Worm (Caenorhabditis elegans) whole organism, midembryonic: ENCODE results near the gene srg-60.

ENCODE experiments used
- T22C8.4 ChIP-seq: fragments of 200-800 bp; sonication (Bioruptor generic); IDR thresholded peaks from 2 replicates; pipeline ENCODE4 v1.3.6; 2022; ENCODE audit warnings: missing genetic modification characterization, missing compliant biosample characterization
- cog-1 ChIP-seq: sonication (generic microtip); optimal IDR thresholded peaks from 2 replicates; lab custom pipeline; 2016; ENCODE audit warnings: missing genetic modification characterization, missing compliant biosample characterization
- flt-1 ChIP-seq: fragments of 200-800 bp; sonication (Bioruptor generic); IDR thresholded peaks from 2 replicates; pipeline ENCODE4 v1.3.6; 2022; ENCODE audit warnings: missing genetic modification characterization, missing compliant biosample characterization
- klf-2 ChIP-seq: fragments of 200-800 bp; sonication (Bioruptor generic); conservative IDR thresholded peaks from 2 replicates; pipeline ENCODE4 v1.3.6; 2022; ENCODE audit warnings: missing genetic modification reagents, missing genetic modification characterization, missing compliant biosample characterization
- med-1 ChIP-seq: sonication (generic microtip); optimal IDR thresholded peaks from 2 replicates; lab custom pipeline; 2017; ENCODE audit warnings: missing genetic modification characterization, mild to moderate bottlenecking, missing compliant biosample characterization, antibody characterized with exemption, missing genetic modification reagents; ENCODE audit not compliant: insufficient read depth
- ref-1 ChIP-seq: fragments of 200-800 bp; sonication (Bioruptor generic); conservative IDR thresholded peaks from 2 replicates; pipeline ENCODE4 v1.3.6; 2022; ENCODE audit warnings: missing genetic modification reagents, missing genetic modification characterization, missing compliant biosample characterization
- tab-1 ChIP-seq: fragments of 200-800 bp; sonication (Bioruptor generic); IDR thresholded peaks from 2 replicates; pipeline ENCODE4 v1.3.6; 2022; ENCODE audit warnings: missing genetic modification characterization, missing compliant biosample characterization
- ztf-23 ChIP-seq: fragments of 200-800 bp; sonication (Bioruptor generic); IDR thresholded peaks from 2 replicates; pipeline ENCODE4 v1.3.6; 2022; ENCODE audit warnings: missing genetic modification reagents, missing genetic modification characterization, missing compliant biosample characterization
- ztf-29 ChIP-seq: fragments of 200-800 bp; sonication (Bioruptor generic); IDR thresholded peaks from 2 replicates; pipeline ENCODE4 v1.3.6; 2022; ENCODE audit warnings: missing genetic modification reagents, missing genetic modification characterization, missing compliant biosample characterization

The srg-60 gene

ce11 chrV:2757226-2757893 lies 34.9 kb upstream of the srg-60 start, which contains the start of gene srx-28:
TSS of gene srx-28 (minus strand) at chrV:2757276.
- no peak for TF ChIP-seq flt-1 (GFP tag; lab: Robert Waterston, UW)
- no peak for TF ChIP-seq ztf-23
- TF ChIP-seq ref-1 (GFP tag; lab: Robert Waterston, UW), result no peak
- TF ChIP-seq tab-1 (GFP tag; lab: Robert Waterston, UW), result no peak
- no peak for TF ChIP-seq ztf-29 (GFP tag; lab: Robert Waterston, UW)
- TF ChIP-seq T22C8.4 (GFP tag; lab: Robert Waterston, UW), result no peak
- TF ChIP-seq med-1 (GFP tag; lab: Kevin White, UChicago), result no peak
- no peak for TF ChIP-seq cog-1 (tag; lab: Kevin White, UChicago)
- no peak for TF ChIP-seq klf-2 (GFP tag; lab: Robert Waterston, UW)

- TF ChIP-seq flt-1 (GFP tag; lab: Robert Waterston, UW) (no peak), tab-1 (GFP tag; lab: Robert Waterston, UW) (no peak), ztf-29 (GFP tag; lab: Robert Waterston, UW) (no peak), ref-1 (GFP tag; lab: Robert Waterston, UW) (no peak), ztf-23 (no peak), cog-1 (tag; lab: Kevin White, UChicago) (no peak), med-1 (GFP tag; lab: Kevin White, UChicago) (no peak), klf-2 (GFP tag; lab: Robert Waterston, UW) (no peak), T22C8.4 (GFP tag; lab: Robert Waterston, UW) (no peak)
Measured at ce11 chrV:2753007-2753406, 30.6 kb upstream of the srg-60 start, which contains the start of gene srx-26. TSS of gene srx-26 (minus strand) at chrV:2753107.

- TF ChIP-seq med-1 (GFP tag; lab: Kevin White, UChicago) (no peak), klf-2 (GFP tag; lab: Robert Waterston, UW) (no peak), ztf-23 (no peak), flt-1 (GFP tag; lab: Robert Waterston, UW) (no peak)
Measured at ce11 chrV:2750006-2750405, 27.6 kb upstream of the srg-60 start, which contains the start of gene srx-24. TSS of gene srx-24 (minus strand) at chrV:2750106.

ce11 chrV:2746404-2746803 lies 23.9 kb upstream of the srg-60 start:
- TF ChIP-seq klf-2 (GFP tag; lab: Robert Waterston, UW) (no peak), ref-1 (GFP tag; lab: Robert Waterston, UW) (no peak), cog-1 (tag; lab: Kevin White, UChicago) (no peak), tab-1 (GFP tag; lab: Robert Waterston, UW) (no peak), flt-1 (GFP tag; lab: Robert Waterston, UW) (no peak), med-1 (GFP tag; lab: Kevin White, UChicago) (no peak), ztf-29 (GFP tag; lab: Robert Waterston, UW) (no peak), T22C8.4 (GFP tag; lab: Robert Waterston, UW) (no peak), ztf-23 (no peak)

- TF ChIP-seq ref-1 (GFP tag; lab: Robert Waterston, UW), result no peak
- no peak for TF ChIP-seq ztf-23
- TF ChIP-seq ztf-29 (GFP tag; lab: Robert Waterston, UW), result no peak
- TF ChIP-seq flt-1 (GFP tag; lab: Robert Waterston, UW), result no peak
- TF ChIP-seq tab-1 (GFP tag; lab: Robert Waterston, UW), result no peak
Measured at ce11 chrV:2742298-2742697, 19.8 kb upstream of the srg-60 start, which contains the start of gene srg-62. TSS of gene srg-62 (minus strand) at chrV:2742398.

- TF ChIP-seq klf-2 (GFP tag; lab: Robert Waterston, UW) (no peak), med-1 (GFP tag; lab: Kevin White, UChicago) (no peak), tab-1 (GFP tag; lab: Robert Waterston, UW) (no peak), ref-1 (GFP tag; lab: Robert Waterston, UW) (no peak), ztf-23 (no peak), T22C8.4 (GFP tag; lab: Robert Waterston, UW) (no peak), flt-1 (GFP tag; lab: Robert Waterston, UW) (no peak), cog-1 (tag; lab: Kevin White, UChicago) (no peak), ztf-29 (GFP tag; lab: Robert Waterston, UW) (no peak)
Measured at ce11 chrV:2740228-2740627, 17.8 kb upstream of the srg-60 start, which contains the start of gene srg-61. TSS of gene srg-61 (minus strand) at chrV:2740328.

ce11 chrV:2739607-2740006 lies 17.2 kb upstream of the srg-60 start:
- 0 out of 2 replicates have a peak, but pooled peaks have one; percentile 14 for TF ChIP-seq flt-1 (GFP tag; lab: Robert Waterston, UW)
- no peak for TF ChIP-seq cog-1 (tag; lab: Kevin White, UChicago)

ce11 chrV:2738174-2738573 lies 15.7 kb upstream of the srg-60 start, which contains the start of gene srg-56:
TSS of gene srg-56 (minus strand) at chrV:2738274.
- TF ChIP-seq ztf-29 (GFP tag; lab: Robert Waterston, UW), result no peak
- no peak for TF ChIP-seq cog-1 (tag; lab: Kevin White, UChicago)
- TF ChIP-seq klf-2 (GFP tag; lab: Robert Waterston, UW), result no peak
- no peak for TF ChIP-seq med-1 (GFP tag; lab: Kevin White, UChicago)
- TF ChIP-seq ref-1 (GFP tag; lab: Robert Waterston, UW), result no peak
- no peak for TF ChIP-seq flt-1 (GFP tag; lab: Robert Waterston, UW)
- no peak for TF ChIP-seq T22C8.4 (GFP tag; lab: Robert Waterston, UW)
- TF ChIP-seq tab-1 (GFP tag; lab: Robert Waterston, UW), result no peak

- TF ChIP-seq tab-1 (GFP tag; lab: Robert Waterston, UW), result no peak
- TF ChIP-seq cog-1 (tag; lab: Kevin White, UChicago), result no peak
- no peak for TF ChIP-seq ref-1 (GFP tag; lab: Robert Waterston, UW)
- no peak for TF ChIP-seq med-1 (GFP tag; lab: Kevin White, UChicago)
- no peak for TF ChIP-seq flt-1 (GFP tag; lab: Robert Waterston, UW)
- TF ChIP-seq T22C8.4 (GFP tag; lab: Robert Waterston, UW), result no peak
- TF ChIP-seq ztf-29 (GFP tag; lab: Robert Waterston, UW), result no peak
- TF ChIP-seq ztf-23, result no peak
- no peak for TF ChIP-seq klf-2 (GFP tag; lab: Robert Waterston, UW)
Measured at ce11 chrV:2734360-2734759, 11.9 kb upstream of the srg-60 start, which contains the start of gene srg-57. TSS of gene srg-57 (minus strand) at chrV:2734460.
